Comparison of ENCODE assay signal across 2 worm cellular contexts in the genomic region with DNA sequence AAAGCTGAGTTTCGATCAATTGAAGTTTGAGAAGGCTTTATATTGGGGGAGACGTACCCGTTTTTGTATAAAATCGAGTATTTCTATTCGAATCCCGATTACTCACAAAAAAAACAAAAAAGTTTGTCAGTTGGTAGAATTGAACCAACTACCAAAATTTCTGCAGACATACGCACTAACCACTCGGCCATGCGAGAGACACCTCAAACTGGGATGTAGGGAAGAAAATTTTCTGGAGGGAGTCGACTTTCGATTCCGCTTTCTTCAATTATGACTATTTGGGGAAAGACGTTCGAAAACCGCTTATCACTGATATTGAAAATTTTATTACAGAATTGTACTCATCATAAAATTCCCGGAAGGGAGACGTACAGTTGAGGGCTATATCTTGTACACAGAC.
TF ChIP-seq lines count a peak whose summit lies in the region.

No protein-coding gene starts in this region.

TF ChIP-seq in whole organism, L4 larva, 104 proteins besides CTCF, POLR2A, EP300 and RAD21:
- TF ChIP-seq F26F4.8 (GFP tag; conservative IDR thresholded peaks at IDR 0.05; lab: Robert Waterston, UW) = 0 out of 2 replicates have a peak, but pooled peaks have one; percentile 21

TF ChIP-seq in whole organism, young adult, 124 proteins besides CTCF, POLR2A, EP300 and RAD21:
- TF ChIP-seq B0261.1 (tag; optimal IDR thresholded peaks at IDR 0.05; lab: Kevin White, UChicago) (peak; percentile 59), lin-26 (GFP tag; IDR thresholded peaks at IDR 0.05; lab: Robert Waterston, UW) (peak; percentile 53; the same call in 1 of the 2 replicates), rpc-1 (optimal IDR thresholded peaks at IDR 0.05; lab: Kevin White, UChicago) (peak; percentile 22), rpc-1 (tag; optimal IDR thresholded peaks at IDR 0.05; lab: Kevin White, UChicago) (peak; percentile 65), tbp1 (GFP tag; optimal IDR thresholded peaks at IDR 0.05; lab: Kevin White, UChicago) (peak; percentile 81)
